Worm (Caenorhabditis elegans): ENCODE measurements around the gene F53F4.17.

ce11 chrV:13565781-13566180 lies 22.2 kb upstream of the F53F4.17 start, which contains the start of gene slrp-1:
- TF ChIP-seq dao-5 (tag; optimal IDR thresholded peaks at IDR 0.05), result no peak
- TF ChIP-seq him-1 (tag; optimal IDR thresholded peaks at IDR 0.05), result no peak
